Worm (Caenorhabditis elegans) whole organism, midembryonic: ENCODE data around the gene bus-12.

Source experiments
- med-1 ChIP-seq: sonication (generic microtip); optimal IDR thresholded peaks from 2 replicates; lab custom pipeline; 2017; ENCODE audit warnings: missing genetic modification characterization, mild to moderate bottlenecking, missing compliant biosample characterization, antibody characterized with exemption, missing genetic modification reagents; ENCODE audit not compliant: insufficient read depth
- ref-1 ChIP-seq: fragments of 200-800 bp; sonication (Bioruptor generic); conservative IDR thresholded peaks from 2 replicates; pipeline ENCODE4 v1.3.6; 2022; ENCODE audit warnings: missing genetic modification reagents, missing genetic modification characterization, missing compliant biosample characterization

ce11 chrIV:13289321-13289720, 33.3 kb downstream of the bus-12 start, which contains the start of gene Y67H2A.10:
- TF ChIP-seq ref-1 (GFP tag; lab: Robert Waterston, UW) (no peak), med-1 (GFP tag; lab: Kevin White, UChicago) (no peak)
